Worm (Caenorhabditis elegans) whole organism, L4 larva: Measurements from ENCODE around the gene M162.7.

Experiments
- F10B5.3 ChIP-seq: sonication (generic microtip); optimal IDR thresholded peaks from 2 replicates; lab custom pipeline; 2016; ENCODE audit warnings: mild to moderate bottlenecking, missing genetic modification characterization, missing compliant biosample characterization
- F44E2.7 ChIP-seq: fragments of 200-800 bp; sonication (Bioruptor generic); IDR thresholded peaks from 2 replicates; pipeline ENCODE4 v2.1.2; 2022; ENCODE audit warnings: missing genetic modification characterization, missing compliant biosample characterization
- R02D3.7 ChIP-seq: fragments of 150-350 bp; sonication (generic microtip); optimal IDR thresholded peaks from 3 replicates; lab custom pipeline; 2014; ENCODE audit warnings: missing biosample characterization, missing genetic modification characterization
- T20F7.1 ChIP-seq: fragments of 200-800 bp; sonication (Bioruptor generic); optimal IDR thresholded peaks from 2 replicates; lab custom pipeline; 2018; ENCODE audit warnings: mild to moderate bottlenecking, missing genetic modification characterization, missing compliant biosample characterization
- Y75B8A.6 ChIP-seq: fragments of 200-800 bp; sonication (Bioruptor generic); IDR thresholded peaks from 2 replicates; pipeline ENCODE4 v1.3.6; 2022; ENCODE audit warnings: missing genetic modification reagents, missing genetic modification characterization, missing compliant biosample characterization
- aha-1 ChIP-seq: fragments of 150-350 bp; peaks from one replicate; lab custom pipeline; 2014; ENCODE audit warnings: missing biosample characterization, missing genetic modification characterization
- aly-2 ChIP-seq: sonication (generic microtip); optimal IDR thresholded peaks from 2 replicates; lab custom pipeline; 2018; ENCODE audit warnings: missing biosample characterization, missing genetic modification characterization
- arid-1 ChIP-seq: fragments of 200-800 bp; sonication (Bioruptor generic); conservative IDR thresholded peaks from 2 replicates; pipeline ENCODE4 v1.3.6; 2022; ENCODE audit warnings: missing genetic modification reagents, missing genetic modification characterization, missing compliant biosample characterization
- attf-4 ChIP-seq: sonication (generic microtip); optimal IDR thresholded peaks from 3 replicates; lab custom pipeline; 2017; ENCODE audit warnings: missing biosample characterization, missing genetic modification characterization
- ceh-28 ChIP-seq: fragments of 150-350 bp; optimal IDR thresholded peaks from 2 replicates; lab custom pipeline; 2014; ENCODE audit warnings: missing biosample characterization, missing genetic modification reagents, missing genetic modification characterization
- ceh-44 ChIP-seq: fragments of 200-800 bp; sonication (Bioruptor generic); IDR thresholded peaks from 2 replicates; pipeline ENCODE4 v1.3.6; 2022; ENCODE audit warnings: missing genetic modification reagents, missing genetic modification characterization, missing compliant biosample characterization
- ceh-62 ChIP-seq: sonication (generic microtip); optimal IDR thresholded peaks from 2 replicates; lab custom pipeline; 2017; ENCODE audit warnings: missing biosample characterization, missing genetic modification characterization
- ceh-82 ChIP-seq: sonication (generic microtip); optimal IDR thresholded peaks from 2 replicates; lab custom pipeline; 2017; ENCODE audit warnings: missing biosample characterization, missing genetic modification characterization
- daf-8 ChIP-seq: fragments of 200-800 bp; sonication (Bioruptor generic); IDR thresholded peaks from 2 replicates; pipeline ENCODE4 v1.3.6; 2022; ENCODE audit warnings: missing genetic modification characterization, missing compliant biosample characterization
- dmd-6 ChIP-seq: fragments of 200-800 bp; sonication (Bioruptor generic); IDR thresholded peaks from 2 replicates; pipeline ENCODE4 v1.3.6; 2022; ENCODE audit warnings: missing genetic modification reagents, missing genetic modification characterization, missing compliant biosample characterization
- duxl-1 ChIP-seq: sonication (generic microtip); optimal IDR thresholded peaks from 2 replicates; lab custom pipeline; 2016; ENCODE audit warnings: mild to moderate bottlenecking, missing genetic modification characterization, moderate library complexity, missing compliant biosample characterization; ENCODE audit not compliant: poor library complexity
- dve-1 ChIP-seq: sonication (generic microtip); optimal IDR thresholded peaks from 2 replicates; lab custom pipeline; 2017; ENCODE audit warnings: antibody characterized with exemption, mild to moderate bottlenecking, missing genetic modification characterization, missing compliant biosample characterization; ENCODE audit not compliant: insufficient read depth
- egl-43 ChIP-seq: fragments of 200-800 bp; sonication (Bioruptor generic); IDR thresholded peaks from 2 replicates; pipeline ENCODE4 v1.3.6; 2022; ENCODE audit warnings: missing genetic modification reagents, missing genetic modification characterization, missing compliant biosample characterization
- fos-1 ChIP-seq: fragments of 150-350 bp; optimal IDR thresholded peaks from 2 replicates; lab custom pipeline; 2014; ENCODE audit warnings: missing biosample characterization, missing genetic modification characterization
- hmg-1.1 ChIP-seq: fragments of 200-800 bp; sonication (Bioruptor generic); IDR thresholded peaks from 2 replicates; pipeline ENCODE4 v1.3.6; 2022; ENCODE audit warnings: missing genetic modification reagents, missing genetic modification characterization, missing compliant biosample characterization
- jun-1 ChIP-seq: fragments of 150-350 bp; optimal IDR thresholded peaks from 2 replicates; lab custom pipeline; 2014; ENCODE audit warnings: missing biosample characterization, missing genetic modification reagents, missing genetic modification characterization
- lim-7 ChIP-seq: fragments of 200-800 bp; sonication (Bioruptor generic); IDR thresholded peaks from 2 replicates; pipeline ENCODE4 v1.3.6; 2022; ENCODE audit warnings: missing genetic modification characterization, missing compliant biosample characterization
- lin-13 ChIP-seq: fragments of 150-350 bp; optimal IDR thresholded peaks from 2 replicates; lab custom pipeline; 2014; ENCODE audit warnings: missing biosample characterization, missing genetic modification reagents, missing genetic modification characterization
- lin-38 ChIP-seq: fragments of 200-800 bp; sonication (Bioruptor generic); IDR thresholded peaks from 2 replicates; pipeline ENCODE4 v1.3.6; 2022; ENCODE audit warnings: missing genetic modification reagents, missing genetic modification characterization, missing compliant biosample characterization
- lir-3 ChIP-seq: sonication (generic microtip); optimal IDR thresholded peaks from 2 replicates; lab custom pipeline; 2016; ENCODE audit warnings: mild to moderate bottlenecking, missing genetic modification characterization, missing compliant biosample characterization
- mdt-29 ChIP-seq: fragments of 200-800 bp; sonication (Bioruptor generic); IDR thresholded peaks from 2 replicates; pipeline ENCODE4 v1.3.6; 2022; ENCODE audit warnings: missing genetic modification reagents, missing genetic modification characterization, missing compliant biosample characterization
- mxl-3 ChIP-seq: fragments of 200-800 bp; sonication (Bioruptor generic); optimal IDR thresholded peaks from 2 replicates; lab custom pipeline; 2018; ENCODE audit warnings: mild to moderate bottlenecking, missing genetic modification characterization, missing compliant biosample characterization
- nhr-42 ChIP-seq: fragments of 200-800 bp; sonication (Bioruptor generic); IDR thresholded peaks from 2 replicates; pipeline ENCODE4 v1.3.6; 2022; ENCODE audit warnings: missing genetic modification characterization, missing compliant biosample characterization
- nhr-6 ChIP-seq: fragments of 150-350 bp; optimal IDR thresholded peaks from 2 replicates; lab custom pipeline; 2014; ENCODE audit warnings: missing biosample characterization, missing genetic modification characterization
- nhr-76 ChIP-seq: fragments of 150-350 bp; optimal IDR thresholded peaks from 2 replicates; lab custom pipeline; 2014; ENCODE audit warnings: missing biosample characterization, missing genetic modification characterization
- php-3 ChIP-seq: fragments of 200-800 bp; sonication (Bioruptor generic); IDR thresholded peaks from 2 replicates; pipeline ENCODE4 v1.3.6; 2022; ENCODE audit warnings: missing genetic modification reagents, missing genetic modification characterization, missing compliant biosample characterization
- pqm-1 ChIP-seq: sonication (generic microtip); optimal IDR thresholded peaks from 2 replicates; lab custom pipeline; 2017; ENCODE audit warnings: missing biosample characterization, missing genetic modification characterization
- saeg-2 ChIP-seq: fragments of 200-800 bp; sonication (Bioruptor generic); IDR thresholded peaks from 2 replicates; pipeline ENCODE4 v1.3.6; 2022; ENCODE audit warnings: missing genetic modification reagents, missing genetic modification characterization, missing compliant biosample characterization
- unc-39 ChIP-seq: sonication (generic microtip); optimal IDR thresholded peaks from 2 replicates; lab custom pipeline; 2017; ENCODE audit warnings: missing biosample characterization, missing genetic modification characterization
- unc-62 ChIP-seq, 3 experiments: fragments of 150-350 bp in 1 of 3; sonication (generic microtip); optimal IDR thresholded peaks in 2 of 3; peaks in 1 of 3; 1 replicate in 1 of 3; 2 replicates in 2 of 3; lab custom pipeline; 2014 to 2017; ENCODE audit warnings: missing biosample characterization in 3 of 3, missing genetic modification characterization in 3 of 3, missing genetic modification reagents in 3 of 3, missing genotype in 1 of 3
- zip-11 ChIP-seq: fragments of 200-800 bp; sonication (Bioruptor generic); IDR thresholded peaks from 2 replicates; pipeline ENCODE4 v1.3.6; 2022; ENCODE audit warnings: missing genetic modification characterization, missing compliant biosample characterization
- zip-2 ChIP-seq: fragments of 150-350 bp; optimal IDR thresholded peaks from 2 replicates; lab custom pipeline; 2014; ENCODE audit warnings: missing biosample characterization, missing genetic modification characterization

M162.7 gene

ce11 chrV:19794931-19795330, at the start of gene M162.7:
M162.7 (minus strand) TSS chrV:19795031.
- TF ChIP-seq ceh-44 (GFP tag; lab: Robert Waterston, UW) (no peak), lin-38 (GFP tag; lab: Robert Waterston, UW) (no peak), attf-4 (no peak), egl-43 (GFP tag; lab: Robert Waterston, UW) (no peak), nhr-42 (GFP tag; lab: Robert Waterston, UW) (no peak), saeg-2 (GFP tag; lab: Robert Waterston, UW) (no peak), php-3 (no peak), lir-3 (no peak), duxl-1 (no peak), ceh-62 (tag; lab: Kevin White, UChicago) (no peak), F10B5.3 (tag; lab: Kevin White, UChicago) (no peak), ceh-82 (tag; lab: Kevin White, UChicago) (no peak), hmg-1.1 (GFP tag; lab: Robert Waterston, UW) (no peak)

ce11 chrV:19836142-19836541, 41.3 kb upstream of the M162.7 start, which contains the start of gene srw-38:
srw-38 (plus strand) TSS chrV:19836442.
- no peak for TF ChIP-seq nhr-6
- TF ChIP-seq unc-39 (tag; lab: Kevin White, UChicago): no peak
- TF ChIP-seq zip-11 (GFP tag; lab: Robert Waterston, UW): no peak
- TF ChIP-seq F44E2.7 (GFP tag; lab: Robert Waterston, UW): no peak
- no peak for TF ChIP-seq jun-1 (tag; lab: Kevin White, UChicago)
- TF ChIP-seq T20F7.1: no peak
- no peak for TF ChIP-seq daf-8

ce11 chrV:19831588-19831987, 36.8 kb upstream of the M162.7 start:
- no peak for TF ChIP-seq zip-2
- no peak for TF ChIP-seq R02D3.7 (tag; lab: Kevin White, UChicago)
- peak; percentile 58 for TF ChIP-seq pqm-1 (tag; lab: Kevin White, UChicago)
- peak in 1 of 2 experiments; percentile 71 for TF ChIP-seq unc-62 (GFP tag; optimal IDR thresholded peaks at IDR 0.05 in 1 of 2; lab: Kevin White, UChicago)
- TF ChIP-seq unc-62 (tag; optimal IDR thresholded peaks at IDR 0.05; lab: Kevin White, UChicago): no peak
- TF ChIP-seq arid-1 (GFP tag; lab: Robert Waterston, UW): no peak
- TF ChIP-seq, all 104 proteins: peak for 2

ce11 chrV:19830815-19831214, 36.0 kb upstream of the M162.7 start, which contains the start of gene pcp-4:
pcp-4 (minus strand) TSS chrV:19831011.
- TF ChIP-seq dmd-6 (GFP tag; lab: Robert Waterston, UW) (peak; percentile 12; the same call in 1 of the 2 replicates), pqm-1 (tag; lab: Kevin White, UChicago) (peak; percentile 57), nhr-6 (no peak), php-3 (peak; percentile 83; the same call in 1 of the 2 replicates)
- TF ChIP-seq, all 104 proteins: peak for 3

ce11 chrV:19829225-19829624, 34.4 kb upstream of the M162.7 start:
- peak; percentile 66 for TF ChIP-seq aha-1 (tag; lab: Kevin White, UChicago)
- no peak for TF ChIP-seq nhr-76 (tag; lab: Kevin White, UChicago)
- TF ChIP-seq, all 104 proteins: peak for 1

- TF ChIP-seq lim-7 (no peak), Y75B8A.6 (GFP tag; lab: Robert Waterston, UW) (no peak)
Observed at ce11 chrV:19827481-19827880, 32.6 kb upstream of the M162.7 start.

ce11 chrV:19822093-19822492, 27.3 kb upstream of the M162.7 start, which contains the start of gene Y116F11B.17:
Y116F11B.17 (minus strand) TSS chrV:19822193.
- no peak for TF ChIP-seq aly-2 (tag; lab: Kevin White, UChicago)
- TF ChIP-seq ceh-28: no peak
- no peak for TF ChIP-seq php-3
- TF ChIP-seq dve-1: no peak
- no peak for TF ChIP-seq mdt-29 (GFP tag; lab: Robert Waterston, UW)
- TF ChIP-seq mxl-3: no peak
- TF ChIP-seq fos-1 (tag; lab: Kevin White, UChicago): no peak
- TF ChIP-seq F10B5.3 (tag; lab: Kevin White, UChicago): no peak
- no peak for TF ChIP-seq lin-13 (GFP tag; lab: Kevin White, UChicago)
